Worm (Caenorhabditis elegans) whole organism, L1 larva: ENCODE results near the gene pals-25.

Source experiments
- C16A3.4 ChIP-seq: fragments of 150-350 bp; optimal IDR thresholded peaks from 2 replicates; lab custom pipeline; 2014; ENCODE audit warnings: missing biosample characterization, missing genetic modification characterization
- C34B4.2 ChIP-seq: sonication (generic microtip); optimal IDR thresholded peaks from 2 replicates; lab custom pipeline; 2017; ENCODE audit warnings: mild to moderate bottlenecking, missing genetic modification characterization, missing compliant biosample characterization
- F16B12.6 ChIP-seq: fragments of 150-350 bp; optimal IDR thresholded peaks from 2 replicates; lab custom pipeline; 2014; ENCODE audit warnings: missing biosample characterization, missing genetic modification characterization
- aly-2 ChIP-seq: fragments of 150-350 bp; optimal IDR thresholded peaks from 2 replicates; lab custom pipeline; 2014; ENCODE audit warnings: missing biosample characterization, missing genetic modification characterization
- ama-1 ChIP-seq: fragments of 150-350 bp; optimal IDR thresholded peaks from 2 replicates; lab custom pipeline; 2014
- blmp-1 ChIP-seq: fragments of 150-350 bp; optimal IDR thresholded peaks from 2 replicates; lab custom pipeline; 2014; ENCODE audit warnings: missing biosample characterization, missing genetic modification characterization
- ceh-8 ChIP-seq: fragments of 200-800 bp; sonication (Bioruptor generic); optimal IDR thresholded peaks from 2 replicates; lab custom pipeline; 2018; ENCODE audit warnings: mild to moderate bottlenecking, missing genetic modification characterization, moderate library complexity, missing compliant biosample characterization
- ceh-88 ChIP-seq: fragments of 200-800 bp; sonication (Bioruptor generic); IDR thresholded peaks from 2 replicates; pipeline ENCODE4 v1.3.6; 2022; ENCODE audit warnings: missing genetic modification characterization, missing compliant biosample characterization
- ceh-90 ChIP-seq: sonication (generic microtip); optimal IDR thresholded peaks from 2 replicates; lab custom pipeline; 2016; ENCODE audit warnings: missing genetic modification characterization, missing compliant biosample characterization
- ces-1 ChIP-seq: fragments of 150-350 bp; optimal IDR thresholded peaks from 2 replicates; lab custom pipeline; 2014; ENCODE audit warnings: missing biosample characterization, missing genetic modification reagents, missing genetic modification characterization
- dpl-1 ChIP-seq, 3 experiments: fragments of 150-350 bp in 2 of 3; sonication (generic microtip) in 1 of 3; optimal IDR thresholded peaks; 2 replicates each; lab custom pipeline; 2014 to 2017; ENCODE audit warnings: missing biosample characterization in 3 of 3, missing genetic modification characterization in 3 of 3, missing genetic modification reagents in 3 of 3
- dsc-1 ChIP-seq: sonication (generic microtip); optimal IDR thresholded peaks from 2 replicates; lab custom pipeline; 2016; ENCODE audit warnings: mild to moderate bottlenecking, missing genetic modification characterization, missing compliant biosample characterization
- egl-13 ChIP-seq: sonication (generic microtip); optimal IDR thresholded peaks from 2 replicates; lab custom pipeline; 2016; ENCODE audit warnings: missing genotype, missing genetic modification reagents, missing genetic modification characterization, missing compliant biosample characterization
- egl-27 ChIP-seq, 2 experiments: fragments of 150-350 bp in 1 of 2; sonication (generic microtip); optimal IDR thresholded peaks; 3 replicates each; lab custom pipeline; 2017 to 2018; ENCODE audit warnings: missing biosample characterization in 2 of 2, missing genetic modification characterization in 2 of 2, missing genetic modification reagents in 2 of 2
- elt-2 ChIP-seq: sonication (generic microtip); optimal IDR thresholded peaks from 2 replicates; lab custom pipeline; 2016; ENCODE audit warnings: missing genetic modification characterization, mild to moderate bottlenecking, inconsistent platforms, missing compliant biosample characterization, missing genetic modification reagents
- elt-3 ChIP-seq, 6 experiments: fragments of 150-350 bp in 1 of 6; sonication (generic microtip); optimal IDR thresholded peaks; 2 replicates each; lab custom pipeline; 2017 to 2018; ENCODE audit warnings: missing biosample characterization in 6 of 6, missing genetic modification characterization in 6 of 6, inconsistent platforms in 1 of 6
- fkh-4 ChIP-seq: sonication (generic microtip); optimal IDR thresholded peaks from 2 replicates; lab custom pipeline; 2016; ENCODE audit warnings: missing compliant biosample characterization, missing genetic modification characterization, borderline replicate concordance
- fkh-8 ChIP-seq: sonication (generic microtip); optimal IDR thresholded peaks from 2 replicates; lab custom pipeline; 2016; ENCODE audit warnings: mild to moderate bottlenecking, missing genetic modification characterization, missing compliant biosample characterization
- fos-1 ChIP-seq: fragments of 150-350 bp; optimal IDR thresholded peaks from 2 replicates; lab custom pipeline; 2014; ENCODE audit warnings: missing biosample characterization, missing genetic modification characterization
- hlh-4 ChIP-seq: sonication (generic microtip); optimal IDR thresholded peaks from 2 replicates; lab custom pipeline; 2016; ENCODE audit warnings: mild to moderate bottlenecking, missing genetic modification characterization, missing compliant biosample characterization
- hpl-2 ChIP-seq: fragments of 150-350 bp; optimal IDR thresholded peaks from 2 replicates; lab custom pipeline; 2014; ENCODE audit warnings: missing biosample characterization, missing genetic modification reagents, missing genetic modification characterization
- irx-1 ChIP-seq: sonication (generic microtip); optimal IDR thresholded peaks from 2 replicates; lab custom pipeline; 2016; ENCODE audit warnings: missing genetic modification characterization, missing compliant biosample characterization
- jun-1 ChIP-seq: fragments of 150-350 bp; optimal IDR thresholded peaks from 2 replicates; lab custom pipeline; 2014; ENCODE audit warnings: missing biosample characterization, missing genetic modification reagents, missing genetic modification characterization
- lin-15B ChIP-seq: fragments of 150-350 bp; sonication (generic microtip); optimal IDR thresholded peaks from 3 replicates; lab custom pipeline; 2014; ENCODE audit warnings: missing biosample characterization, missing genetic modification characterization
- lin-35 ChIP-seq, 2 experiments: fragments of 150-350 bp; optimal IDR thresholded peaks; 2 replicates each; lab custom pipeline; 2014; ENCODE audit warnings: missing biosample characterization in 2 of 2, missing genetic modification characterization in 2 of 2, missing genetic modification reagents in 2 of 2
- lir-3 ChIP-seq: sonication (generic microtip); optimal IDR thresholded peaks from 2 replicates; lab custom pipeline; 2016; ENCODE audit warnings: mild to moderate bottlenecking, missing genetic modification characterization, moderate library complexity, missing compliant biosample characterization; ENCODE audit not compliant: poor library complexity
- lsy-2 ChIP-seq, 2 experiments: fragments of 150-350 bp; optimal IDR thresholded peaks; 2 replicates each; lab custom pipeline; 2014; ENCODE audit warnings: missing biosample characterization in 2 of 2, missing genetic modification characterization in 2 of 2
- mab-9 ChIP-seq: fragments of 200-800 bp; sonication (Bioruptor generic); IDR thresholded peaks from 2 replicates; pipeline ENCODE4 v1.3.6; 2022; ENCODE audit warnings: missing genetic modification reagents, missing genetic modification characterization, missing compliant biosample characterization
- mdl-1 ChIP-seq, 2 experiments: fragments of 150-350 bp; optimal IDR thresholded peaks; 2 replicates each; lab custom pipeline; 2014 to 2017; ENCODE audit warnings: missing biosample characterization in 2 of 2, missing genetic modification characterization in 2 of 2, inconsistent platforms in 1 of 2
- nhr-11 ChIP-seq: fragments of 150-350 bp; optimal IDR thresholded peaks from 2 replicates; lab custom pipeline; 2014; ENCODE audit warnings: missing biosample characterization, missing genetic modification characterization
- nhr-12 ChIP-seq: sonication (generic microtip); optimal IDR thresholded peaks from 2 replicates; lab custom pipeline; 2017; ENCODE audit warnings: missing biosample characterization, missing genetic modification characterization
- nhr-19 ChIP-seq: fragments of 200-800 bp; sonication (Bioruptor generic); conservative IDR thresholded peaks from 2 replicates; pipeline ENCODE4 v1.3.6; 2022; ENCODE audit warnings: missing genetic modification characterization, missing compliant biosample characterization
- nhr-20 ChIP-seq: sonication (generic microtip); optimal IDR thresholded peaks from 2 replicates; lab custom pipeline; 2016; ENCODE audit warnings: mild to moderate bottlenecking, missing genetic modification characterization, missing compliant biosample characterization
- nhr-237 ChIP-seq: fragments of 150-350 bp; optimal IDR thresholded peaks from 2 replicates; lab custom pipeline; 2014; ENCODE audit warnings: missing biosample characterization, missing genetic modification characterization
- nhr-71 ChIP-seq: sonication (generic microtip); optimal IDR thresholded peaks from 2 replicates; lab custom pipeline; 2016; ENCODE audit warnings: mild to moderate bottlenecking, missing genetic modification characterization, moderate library complexity, missing compliant biosample characterization
- nhr-76 ChIP-seq: sonication (generic microtip); optimal IDR thresholded peaks from 2 replicates; lab custom pipeline; 2017; ENCODE audit warnings: missing biosample characterization, missing genetic modification characterization
- nhr-90 ChIP-seq: sonication (generic microtip); optimal IDR thresholded peaks from 2 replicates; lab custom pipeline; 2016; ENCODE audit warnings: mild to moderate bottlenecking, missing genetic modification characterization, missing compliant biosample characterization; ENCODE audit not compliant: poor library complexity
- pax-3 ChIP-seq: fragments of 200-800 bp; sonication (Bioruptor generic); optimal IDR thresholded peaks from 2 replicates; lab custom pipeline; 2018; ENCODE audit warnings: mild to moderate bottlenecking, missing genetic modification characterization, moderate library complexity, missing compliant biosample characterization
- pqm-1 ChIP-seq: sonication (generic microtip); optimal IDR thresholded peaks from 3 replicates; lab custom pipeline; 2017; ENCODE audit warnings: missing biosample characterization, missing genetic modification characterization
- rnt-1 ChIP-seq: sonication (generic microtip); optimal IDR thresholded peaks from 2 replicates; lab custom pipeline; 2016; ENCODE audit warnings: mild to moderate bottlenecking, missing genetic modification characterization, moderate library complexity, missing compliant biosample characterization
- snpc-4 ChIP-seq: fragments of 150-350 bp; optimal IDR thresholded peaks from 2 replicates; lab custom pipeline; 2014; ENCODE audit warnings: missing biosample characterization, missing genetic modification characterization
- sox-4 ChIP-seq: sonication (generic microtip); optimal IDR thresholded peaks from 2 replicates; lab custom pipeline; 2016; ENCODE audit warnings: missing genetic modification characterization, missing compliant biosample characterization
- swsn-7 ChIP-seq: sonication (generic microtip); optimal IDR thresholded peaks from 2 replicates; lab custom pipeline; 2016; ENCODE audit warnings: missing genetic modification characterization, missing compliant biosample characterization
- tbx-2 ChIP-seq: sonication (generic microtip); optimal IDR thresholded peaks from 2 replicates; lab custom pipeline; 2016; ENCODE audit warnings: missing genetic modification characterization, missing compliant biosample characterization
- tlp-1 ChIP-seq: fragments of 150-350 bp; optimal IDR thresholded peaks from 2 replicates; lab custom pipeline; 2014; ENCODE audit warnings: missing biosample characterization, missing genetic modification characterization
- unc-130 ChIP-seq: fragments of 150-350 bp; optimal IDR thresholded peaks from 2 replicates; lab custom pipeline; 2017; ENCODE audit warnings: missing biosample characterization, missing genetic modification characterization, inconsistent platforms
- unc-30 ChIP-seq: sonication (generic microtip); optimal IDR thresholded peaks from 2 replicates; lab custom pipeline; 2017; ENCODE audit warnings: missing biosample characterization, missing genetic modification characterization
- unc-62 ChIP-seq: fragments of 150-350 bp; optimal IDR thresholded peaks from 2 replicates; lab custom pipeline; 2014; ENCODE audit warnings: missing biosample characterization, missing genetic modification reagents, missing genetic modification characterization
- unc-86 ChIP-seq: sonication (generic microtip); optimal IDR thresholded peaks from 2 replicates; lab custom pipeline; 2016; ENCODE audit warnings: missing genetic modification characterization, missing compliant biosample characterization
- unc-98 ChIP-seq: fragments of 200-800 bp; sonication (Bioruptor generic); IDR thresholded peaks from 2 replicates; pipeline ENCODE4 v1.3.6; 2022; ENCODE audit warnings: missing genetic modification characterization, missing compliant biosample characterization
- vab-15 ChIP-seq: sonication (generic microtip); optimal IDR thresholded peaks from 2 replicates; lab custom pipeline; 2017; ENCODE audit warnings: missing genotype, mild to moderate bottlenecking, missing genetic modification characterization, missing compliant biosample characterization
- zag-1 ChIP-seq: fragments of 150-350 bp; optimal IDR thresholded peaks from 2 replicates; lab custom pipeline; 2014; ENCODE audit warnings: missing biosample characterization, missing genetic modification characterization
- zip-4 ChIP-seq: fragments of 200-800 bp; sonication (Bioruptor generic); optimal IDR thresholded peaks from 2 replicates; lab custom pipeline; 2018; ENCODE audit warnings: mild to moderate bottlenecking, missing genetic modification characterization, moderate library complexity, missing compliant biosample characterization
- ztf-4 ChIP-seq: fragments of 150-350 bp; optimal IDR thresholded peaks from 2 replicates; lab custom pipeline; 2014; ENCODE audit warnings: missing biosample characterization, missing genetic modification characterization

The pals-25 gene

ce11 chrIII:87183-87582 lies 47.1 kb upstream of the pals-25 start, which contains the start of the genes F54C4.4 and mrpl-40 (continued):
- peak; percentile 40 for TF ChIP-seq pax-3 (tag; lab: Kevin White, UChicago)
- no peak for TF ChIP-seq tlp-1 (tag; lab: Kevin White, UChicago)
- TF ChIP-seq C16A3.4 (tag; lab: Kevin White, UChicago): peak; percentile 74
- peak; percentile 72 for TF ChIP-seq unc-86 (tag; lab: Kevin White, UChicago)
- TF ChIP-seq nhr-12 (tag; lab: Kevin White, UChicago): no peak
- peak; percentile 66 for TF ChIP-seq jun-1 (tag; lab: Kevin White, UChicago)
- peak; percentile 62 for TF ChIP-seq unc-130 (tag; lab: Kevin White, UChicago)
- TF ChIP-seq dsc-1 (tag; lab: Kevin White, UChicago): peak; percentile 58
- no peak for TF ChIP-seq mab-9 (GFP tag; lab: Robert Waterston, UW)
- no peak for TF ChIP-seq ceh-88 (GFP tag; lab: Robert Waterston, UW)
- TF ChIP-seq hlh-4 (tag; lab: Kevin White, UChicago): no peak
- TF ChIP-seq nhr-76: no peak
- TF ChIP-seq fkh-4 (tag; lab: Kevin White, UChicago): no peak
- no peak for TF ChIP-seq pqm-1 (tag; lab: Kevin White, UChicago)
- peak; percentile 76 for TF ChIP-seq nhr-71 (tag; lab: Kevin White, UChicago)
- TF ChIP-seq ztf-4 (tag; lab: Kevin White, UChicago): no peak
- TF ChIP-seq lir-3 (tag; lab: Kevin White, UChicago): no peak
- no peak for TF ChIP-seq aly-2 (tag; lab: Kevin White, UChicago)
- no peak for TF ChIP-seq zag-1
- TF ChIP-seq hpl-2 (GFP tag; lab: Kevin White, UChicago): peak; percentile 11
- TF ChIP-seq sox-4 (tag; lab: Kevin White, UChicago): no peak
- TF ChIP-seq vab-15 (tag; lab: Kevin White, UChicago): no peak
- TF ChIP-seq lin-35 (GFP tag; optimal IDR thresholded peaks at IDR 0.05; lab: Kevin White, UChicago): peak; percentile 67 to 81
- no peak for TF ChIP-seq unc-98 (GFP tag; lab: Robert Waterston, UW)
- TF ChIP-seq snpc-4: peak; percentile 20
- no peak for TF ChIP-seq ceh-90 (tag; lab: Kevin White, UChicago)
- peak; percentile 57 for TF ChIP-seq irx-1 (tag; lab: Kevin White, UChicago)
- TF ChIP-seq egl-13 (tag; lab: Kevin White, UChicago): peak; percentile 23
- no peak for TF ChIP-seq C34B4.2
- TF ChIP-seq nhr-11 (tag; lab: Kevin White, UChicago): no peak
- peak; percentile 69 for TF ChIP-seq tbx-2 (tag; lab: Kevin White, UChicago)
- peak; percentile 45 to 67 (median 65) for TF ChIP-seq dpl-1 (GFP tag; optimal IDR thresholded peaks at IDR 0.05; lab: Kevin White, UChicago)
- peak; percentile 76 for TF ChIP-seq swsn-7
- TF ChIP-seq ama-1 (lab: Kevin White, UChicago): no peak
- TF ChIP-seq nhr-90 (tag; lab: Kevin White, UChicago): peak; percentile 59
- no peak for TF ChIP-seq unc-30
- TF ChIP-seq lsy-2 (tag; optimal IDR thresholded peaks at IDR 0.05; lab: Kevin White, UChicago): peak; percentile 81 to 83
- TF ChIP-seq ces-1: no peak
- no peak for TF ChIP-seq elt-2 (tag; lab: Kevin White, UChicago)
- TF ChIP-seq ceh-8: no peak
- TF ChIP-seq egl-27 (tag; optimal IDR thresholded peaks at IDR 0.05; lab: Kevin White, UChicago): no peak
- TF ChIP-seq blmp-1 (tag; lab: Kevin White, UChicago): peak; percentile 14
- no peak for TF ChIP-seq unc-62 (GFP tag; lab: Kevin White, UChicago)
- peak in 1 of 6 experiments; percentile 28 for TF ChIP-seq elt-3 (tag; optimal IDR thresholded peaks at IDR 0.05; lab: Kevin White, UChicago)
- peak; percentile 60 for TF ChIP-seq rnt-1 (tag; lab: Kevin White, UChicago)
- peak; percentile 46 for TF ChIP-seq lin-15B (tag; lab: Kevin White, UChicago)
- TF ChIP-seq nhr-20 (tag; lab: Kevin White, UChicago): peak; percentile 53
- peak in 1 of 2 experiments; percentile 34 for TF ChIP-seq mdl-1 (tag; optimal IDR thresholded peaks at IDR 0.05; lab: Kevin White, UChicago)
- TF ChIP-seq fkh-8 (tag; lab: Kevin White, UChicago): peak; percentile 62
- TF ChIP-seq nhr-19 (GFP tag; lab: Robert Waterston, UW): peak; percentile 58
- TF ChIP-seq nhr-237: peak; percentile 11
- peak; percentile 25 for TF ChIP-seq fos-1 (tag; lab: Kevin White, UChicago)
- TF ChIP-seq zip-4 (GFP tag; lab: Kevin White, UChicago): no peak
- TF ChIP-seq F16B12.6 (tag; lab: Kevin White, UChicago): peak; percentile 36
